Worm (Caenorhabditis elegans) whole organism, late embryonic: ENCODE measurements around the gene fbxa-155.

Experiments
- C38D4.7 ChIP-seq: fragments of 200-800 bp; sonication (Bioruptor generic); optimal IDR thresholded peaks from 2 replicates; lab custom pipeline; 2018; ENCODE audit warnings: mild to moderate bottlenecking, missing genetic modification characterization, moderate library complexity, missing compliant biosample characterization
- Y22D7AL.16 ChIP-seq: sonication (generic microtip); optimal IDR thresholded peaks from 2 replicates; lab custom pipeline; 2016; ENCODE audit warnings: missing genetic modification characterization, missing compliant biosample characterization
- ceh-22 ChIP-seq: sonication (generic microtip); optimal IDR thresholded peaks from 2 replicates; lab custom pipeline; 2017; ENCODE audit warnings: missing biosample characterization, missing genetic modification characterization
- dve-1 ChIP-seq: sonication (generic microtip); optimal IDR thresholded peaks from 2 replicates; lab custom pipeline; 2017; ENCODE audit warnings: antibody characterized with exemption, mild to moderate bottlenecking, missing genetic modification characterization, missing compliant biosample characterization
- fkh-10 ChIP-seq: fragments of 150-350 bp; optimal IDR thresholded peaks from 2 replicates; lab custom pipeline; 2014; ENCODE audit warnings: missing biosample characterization, missing genetic modification reagents, missing genetic modification characterization
- fkh-6 ChIP-seq: sonication (generic microtip); optimal IDR thresholded peaks from 2 replicates; lab custom pipeline; 2016; ENCODE audit warnings: missing genetic modification characterization, missing compliant biosample characterization
- hlh-15 ChIP-seq: sonication (generic microtip); optimal IDR thresholded peaks from 2 replicates; lab custom pipeline; 2016; ENCODE audit warnings: missing genetic modification characterization, missing compliant biosample characterization
- hlh-30 ChIP-seq: sonication (generic microtip); optimal IDR thresholded peaks from 2 replicates; lab custom pipeline; 2017; ENCODE audit warnings: antibody characterized with exemption, missing genetic modification characterization, missing compliant biosample characterization; ENCODE audit not compliant: insufficient read depth
- nfya-1 ChIP-seq: sonication (generic microtip); optimal IDR thresholded peaks from 2 replicates; lab custom pipeline; 2017; ENCODE audit warnings: missing genetic modification characterization, mild to moderate bottlenecking, missing compliant biosample characterization, antibody characterized with exemption, moderate library complexity
- nhr-11 ChIP-seq: fragments of 150-350 bp; optimal IDR thresholded peaks from 2 replicates; lab custom pipeline; 2014; ENCODE audit warnings: missing biosample characterization, missing genetic modification characterization
- npax-4 ChIP-seq: sonication (generic microtip); optimal IDR thresholded peaks from 2 replicates; lab custom pipeline; 2016; ENCODE audit warnings: missing genetic modification characterization, missing compliant biosample characterization
- pat-9 ChIP-seq: fragments of 200-800 bp; sonication (Bioruptor generic); optimal IDR thresholded peaks from 2 replicates; lab custom pipeline; 2018; ENCODE audit warnings: mild to moderate bottlenecking, missing genetic modification characterization, moderate library complexity, missing compliant biosample characterization
- pax-1 ChIP-seq: fragments of 150-350 bp; optimal IDR thresholded peaks from 2 replicates; lab custom pipeline; 2014; ENCODE audit warnings: missing biosample characterization, missing genetic modification characterization
- ztf-16 ChIP-seq: sonication (generic microtip); optimal IDR thresholded peaks from 2 replicates; lab custom pipeline; 2017; ENCODE audit warnings: missing genetic modification characterization, missing compliant biosample characterization

ce11 chrIII:10027947-10028346 is 17.9 kb upstream of the fbxa-155 start, which contains the start of gene ins-23:
- TF ChIP-seq hlh-30 (tag; lab: Kevin White, UChicago) (no peak), C38D4.7 (GFP tag; lab: Kevin White, UChicago) (no peak), nhr-11 (tag; lab: Kevin White, UChicago) (no peak), npax-4 (tag; lab: Kevin White, UChicago) (no peak), nfya-1 (tag; lab: Kevin White, UChicago) (no peak), dve-1 (tag; lab: Kevin White, UChicago) (no peak), ztf-16 (tag; lab: Kevin White, UChicago) (no peak), pax-1 (tag; lab: Kevin White, UChicago) (no peak), fkh-6 (tag; lab: Kevin White, UChicago) (no peak), fkh-10 (GFP tag; lab: Kevin White, UChicago) (no peak), Y22D7AL.16 (tag; lab: Kevin White, UChicago) (no peak), pat-9 (no peak), hlh-15 (no peak), ceh-22 (tag; lab: Kevin White, UChicago) (no peak)
